Worm (Caenorhabditis elegans) whole organism, early embryonic: Measurements from ENCODE around the gene hsp-4.

Source experiments
- B0310.2 ChIP-seq: sonication (generic microtip); optimal IDR thresholded peaks from 2 replicates; lab custom pipeline; 2016; ENCODE audit warnings: mild to moderate bottlenecking, missing genetic modification characterization, missing compliant biosample characterization
- F13C5.2 ChIP-seq: sonication (generic microtip); optimal IDR thresholded peaks from 2 replicates; lab custom pipeline; 2017; ENCODE audit warnings: mild to moderate bottlenecking, missing genetic modification characterization, inconsistent platforms, missing compliant biosample characterization
- aly-1 ChIP-seq: sonication (generic microtip); optimal IDR thresholded peaks from 2 replicates; lab custom pipeline; 2016; ENCODE audit warnings: missing genetic modification characterization, missing compliant biosample characterization
- ama-1 ChIP-seq: fragments of 150-350 bp; optimal IDR thresholded peaks from 2 replicates; lab custom pipeline; 2014
- ceh-13 ChIP-seq: fragments of 200-800 bp; sonication (Bioruptor generic); optimal IDR thresholded peaks from 2 replicates; lab custom pipeline; 2018; ENCODE audit warnings: mild to moderate bottlenecking, missing genetic modification characterization, missing compliant biosample characterization
- ets-7 ChIP-seq: sonication (generic microtip); optimal IDR thresholded peaks from 2 replicates; lab custom pipeline; 2016; ENCODE audit warnings: missing genotype, missing genetic modification characterization, missing compliant biosample characterization
- flt-1 ChIP-seq: fragments of 200-800 bp; sonication (Bioruptor generic); IDR thresholded peaks from 2 replicates; pipeline ENCODE4 v1.3.6; 2022; ENCODE audit warnings: missing genetic modification characterization, missing compliant biosample characterization
- hmg-4 ChIP-seq: fragments of 200-800 bp; sonication (Bioruptor generic); optimal IDR thresholded peaks from 2 replicates; lab custom pipeline; 2018; ENCODE audit warnings: mild to moderate bottlenecking, missing genetic modification characterization, missing compliant biosample characterization
- hnd-1 ChIP-seq: sonication (generic microtip); optimal IDR thresholded peaks from 2 replicates; lab custom pipeline; 2016; ENCODE audit warnings: missing genetic modification characterization, missing compliant biosample characterization
- pes-1 ChIP-seq: fragments of 200-800 bp; sonication (Bioruptor generic); IDR thresholded peaks from 2 replicates; pipeline ENCODE4 v1.3.6; 2022; ENCODE audit warnings: missing genetic modification reagents, missing genetic modification characterization, missing compliant biosample characterization
- tbx-37 ChIP-seq: fragments of 200-800 bp; sonication (Bioruptor generic); conservative IDR thresholded peaks from 2 replicates; pipeline ENCODE4 v1.3.6; 2022; ENCODE audit warnings: missing genetic modification reagents, missing genetic modification characterization, missing compliant biosample characterization
- tra-4 ChIP-seq: sonication (generic microtip); optimal IDR thresholded peaks from 2 replicates; lab custom pipeline; 2017; ENCODE audit warnings: missing genetic modification characterization, missing compliant biosample characterization

ce11 chrII:7310023-7310422, 42.4 kb downstream of the hsp-4 start, which contains the start of the genes F45E12.5 and cnep-1:
- TF ChIP-seq ama-1 (no peak), pes-1 (GFP tag; lab: Robert Waterston, UW) (no peak), tbx-37 (no peak), B0310.2 (no peak), flt-1 (GFP tag; lab: Robert Waterston, UW) (no peak), hmg-4 (GFP tag; lab: Kevin White, UChicago) (no peak), hnd-1 (no peak), ets-7 (tag; lab: Kevin White, UChicago) (no peak), aly-1 (tag; lab: Kevin White, UChicago) (no peak), F13C5.2 (tag; lab: Kevin White, UChicago) (no peak), ceh-13 (no peak), tra-4 (no peak)
